Worm (Caenorhabditis elegans) whole organism, mixed stage, embryonic: ENCODE results near the gene nhr-32.

Source experiments
- lin-13 ChIP-seq: fragments of 150-350 bp; optimal IDR thresholded peaks from 2 replicates; lab custom pipeline; 2014; ENCODE audit warnings: missing biosample characterization, missing genetic modification characterization
- mab-5 ChIP-seq: fragments of 150-350 bp; optimal IDR thresholded peaks from 2 replicates; lab custom pipeline; 2014; ENCODE audit warnings: missing biosample characterization, missing genetic modification characterization
- nhr-28 ChIP-seq: fragments of 150-350 bp; optimal IDR thresholded peaks from 2 replicates; lab custom pipeline; 2014; ENCODE audit warnings: missing biosample characterization, missing genetic modification characterization
- unc-62 ChIP-seq: fragments of 150-350 bp; optimal IDR thresholded peaks from 2 replicates; lab custom pipeline; 2014; ENCODE audit warnings: missing biosample characterization, missing genetic modification reagents, missing genetic modification characterization

- TF ChIP-seq nhr-28 (tag; lab: Kevin White, UChicago), result no peak
- no peak for TF ChIP-seq lin-13
- TF ChIP-seq unc-62, result no peak
- no peak for TF ChIP-seq mab-5 (tag; lab: Kevin White, UChicago)
These were observed 34.8 kb downstream of the nhr-32 start, which contains the start of gene R04D3.2 for ce11 chrX:13286533-13286932.
